Fruit fly (Drosophila melanogaster) whole organism, pupa: ENCODE data around the gene CG14960.
A peak's percentile ranks its signal among the peaks of the same experiment; 100 is the strongest.

Source experiments
- CG10348 ChIP-seq: fragments of 200-800 bp; sonication (Bioruptor generic); IDR thresholded peaks from 2 replicates; pipeline ENCODE4 v1.3.6; 2022; ENCODE audit warnings: missing biosample characterization, missing genetic modification characterization
- CG12605 ChIP-seq: fragments of 200-800 bp; sonication (Bioruptor generic); IDR thresholded peaks from 2 replicates; pipeline ENCODE4 v1.3.6; 2022; ENCODE audit warnings: missing biosample characterization, missing genetic modification characterization
- CG13204 ChIP-seq: fragments of 200-800 bp; sonication (Bioruptor generic); optimal IDR thresholded peaks from 2 replicates; lab custom pipeline; 2018; ENCODE audit warnings: missing biosample characterization, mild to moderate bottlenecking, missing genetic modification characterization, moderate library complexity
- CG14655 ChIP-seq: fragments of 200-800 bp; sonication (Bioruptor generic); optimal IDR thresholded peaks from 3 replicates; lab custom pipeline; 2017; ENCODE audit warnings: mild to moderate bottlenecking, missing biosample characterization, missing genetic modification reagents, missing genetic modification characterization
- CG15710 ChIP-seq: fragments of 200-800 bp; sonication (Bioruptor generic); optimal IDR thresholded peaks from 2 replicates; lab custom pipeline; 2018; ENCODE audit warnings: missing biosample characterization, mild to moderate bottlenecking, missing genetic modification characterization, moderate library complexity
- CG17806 ChIP-seq: fragments of 200-800 bp; sonication (Bioruptor generic); optimal IDR thresholded peaks from 2 replicates; lab custom pipeline; 2018; ENCODE audit warnings: missing biosample characterization, mild to moderate bottlenecking, missing genetic modification characterization, moderate library complexity
- CG32121 ChIP-seq: fragments of 200-800 bp; sonication (Bioruptor generic); IDR thresholded peaks from 2 replicates; pipeline ENCODE4 v1.3.6; 2022; ENCODE audit warnings: missing biosample characterization, missing genetic modification characterization
- CG34367 ChIP-seq: fragments of 200-800 bp; sonication (Bioruptor generic); optimal IDR thresholded peaks from 2 replicates; lab custom pipeline; 2018; ENCODE audit warnings: missing biosample characterization, mild to moderate bottlenecking, missing genetic modification characterization
- CG4496 ChIP-seq: fragments of 200-800 bp; sonication (Bioruptor generic); IDR thresholded peaks from 3 replicates; pipeline ENCODE4 v1.3.6; 2022; ENCODE audit warnings: missing biosample characterization, missing genetic modification characterization
- CG8159 ChIP-seq: fragments of 200-800 bp; sonication (Bioruptor generic); optimal IDR thresholded peaks from 3 replicates; lab custom pipeline; 2018; ENCODE audit warnings: missing biosample characterization, mild to moderate bottlenecking, missing genetic modification characterization, moderate library complexity
- CG8301 ChIP-seq: fragments of 200-800 bp; sonication (Bioruptor generic); optimal IDR thresholded peaks from 2 replicates; lab custom pipeline; 2018; ENCODE audit warnings: missing biosample characterization, mild to moderate bottlenecking, missing genetic modification characterization
- CG9948 ChIP-seq: fragments of 200-800 bp; sonication (Bioruptor generic); optimal IDR thresholded peaks from 2 replicates; lab custom pipeline; 2018; ENCODE audit warnings: missing biosample characterization, mild to moderate bottlenecking, missing genetic modification characterization, moderate library complexity
- D1 ChIP-seq: fragments of 200-800 bp; sonication (Bioruptor generic); optimal IDR thresholded peaks from 2 replicates; lab custom pipeline; 2018; ENCODE audit warnings: missing biosample characterization, mild to moderate bottlenecking, missing genetic modification characterization, moderate library complexity
- EcR ChIP-seq: fragments of 200-800 bp; sonication (Bioruptor generic); optimal IDR thresholded peaks from 3 replicates; lab custom pipeline; 2019; ENCODE audit warnings: missing biosample characterization, missing genetic modification characterization, mild to moderate bottlenecking, moderate library complexity, missing genetic modification reagents
- Ets98B ChIP-seq: fragments of 200-800 bp; sonication (Bioruptor generic); IDR thresholded peaks from 2 replicates; pipeline ENCODE4 v1.3.6; 2022; ENCODE audit warnings: missing biosample characterization, missing genetic modification characterization
- Pif1A ChIP-seq: fragments of 200-800 bp; sonication (Bioruptor generic); optimal IDR thresholded peaks from 3 replicates; lab custom pipeline; 2016; ENCODE audit warnings: missing biosample characterization, missing genetic modification characterization
- Pif1B ChIP-seq: fragments of 200-800 bp; sonication (Bioruptor generic); optimal IDR thresholded peaks from 3 replicates; lab custom pipeline; 2016; ENCODE audit warnings: missing biosample characterization, missing genetic modification characterization
- Snoo ChIP-seq: fragments of 200-800 bp; sonication (Bioruptor generic); optimal IDR thresholded peaks from 3 replicates; lab custom pipeline; 2017; ENCODE audit warnings: missing biosample characterization, mild to moderate bottlenecking, missing genetic modification characterization, inconsistent platforms
- fd96Ca ChIP-seq: fragments of 200-800 bp; sonication (Bioruptor generic); IDR thresholded peaks from 3 replicates; pipeline ENCODE4 v1.3.6; 2022; ENCODE audit warnings: missing biosample characterization, missing genetic modification characterization
- gl ChIP-seq: fragments of 200-800 bp; sonication (Bioruptor generic); optimal IDR thresholded peaks from 2 replicates; lab custom pipeline; 2018; ENCODE audit warnings: missing biosample characterization, mild to moderate bottlenecking, missing genetic modification characterization
- rn ChIP-seq: fragments of 200-800 bp; sonication (Bioruptor generic); IDR thresholded peaks from 2 replicates; pipeline ENCODE4 v1.3.6; 2022; ENCODE audit warnings: missing biosample characterization, missing genetic modification characterization

CG14960 gene

DNA sequence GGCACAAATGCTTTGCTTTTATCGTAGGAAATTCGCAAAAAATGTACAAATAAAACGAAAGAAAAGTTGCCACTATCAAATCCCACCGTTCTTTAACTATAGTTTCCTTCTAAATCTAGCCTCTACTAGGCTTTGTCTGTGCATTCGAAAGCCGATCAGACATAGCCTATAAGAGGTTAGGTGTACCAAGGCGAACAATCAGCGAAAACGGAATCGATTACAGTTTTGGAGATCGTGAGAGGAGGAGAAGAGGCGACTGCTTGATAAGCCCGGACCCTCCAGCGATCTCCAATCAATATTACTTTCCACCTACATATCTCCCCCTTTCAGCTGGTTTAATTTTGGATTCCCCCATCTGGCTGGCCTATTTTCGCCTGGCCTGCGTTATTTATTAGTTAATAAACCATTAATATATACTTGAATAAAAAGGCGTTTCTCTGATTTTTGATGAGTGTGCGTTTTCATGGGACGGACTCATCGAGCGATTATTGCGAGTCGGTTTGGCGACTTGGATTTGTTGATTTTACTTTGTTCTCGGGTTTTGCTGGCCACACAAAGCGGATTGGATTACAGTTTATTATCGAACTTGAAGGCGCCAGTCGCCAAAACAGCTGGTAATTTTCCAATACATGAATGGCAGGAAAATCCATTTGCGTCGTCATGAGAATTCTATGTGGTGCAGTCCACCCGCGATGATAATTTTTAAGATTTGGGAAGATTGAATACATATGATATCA lies 19.7 kb upstream of the CG14960 start:
- TF ChIP-seq CG13204 (GFP tag; lab: Kevin White, UChicago) (no peak), gl (tag; lab: Kevin White, UChicago) (no peak), Pif1A (GFP tag; lab: Kevin White, UChicago) (no peak), CG32121 (GFP tag; lab: Robert Waterston, UW) (no peak), Snoo (tag; lab: Kevin White, UChicago) (no peak), rn (GFP tag; lab: Robert Waterston, UW) (no peak), EcR (GFP tag; lab: Kevin White, UChicago) (no peak), CG17806 (tag; lab: Kevin White, UChicago) (no peak), Pif1B (GFP tag; lab: Kevin White, UChicago) (no peak), D1 (no peak), fd96Ca (GFP tag; lab: Robert Waterston, UW) (no peak)
- TF ChIP-seq, all 21 proteins: peak for 0

DNA sequence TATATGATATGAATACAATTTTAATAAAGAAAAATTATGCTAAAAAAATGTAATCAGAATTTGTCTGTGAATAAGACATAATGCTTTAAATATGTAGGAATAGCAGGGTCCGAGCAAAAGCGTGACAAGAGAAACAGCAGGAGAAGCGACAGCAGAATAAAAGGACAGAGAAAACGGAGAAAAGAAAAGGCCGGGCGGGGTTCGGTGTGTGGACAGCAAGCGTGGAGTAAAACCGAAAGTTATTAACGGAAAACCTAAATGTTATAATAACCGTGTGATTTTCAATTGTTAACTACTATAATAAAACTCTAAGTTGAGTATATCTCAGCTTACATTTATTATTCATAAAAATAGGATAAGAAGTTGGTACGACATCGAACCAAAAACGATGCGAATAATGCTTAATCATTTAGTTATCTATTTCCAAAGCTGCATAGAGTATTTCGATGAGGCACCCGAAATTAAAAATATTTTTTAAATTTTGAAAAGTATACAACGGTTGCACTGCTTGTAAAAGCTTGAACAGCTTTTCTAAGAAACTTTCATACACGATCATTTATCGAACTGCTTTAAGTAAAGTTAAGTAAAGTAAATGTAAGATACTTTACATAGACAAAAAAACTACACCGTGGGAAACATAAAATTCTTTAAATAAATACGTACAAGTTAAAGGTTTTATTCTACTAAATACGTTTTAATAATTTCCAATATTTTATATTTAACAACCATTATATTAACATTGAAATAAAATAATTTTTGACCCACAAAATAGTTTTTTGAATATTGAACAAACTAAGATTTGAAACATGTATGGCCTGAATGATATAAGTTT lies 19.0 kb upstream of the CG14960 start:
- TF ChIP-seq rn (GFP tag; lab: Robert Waterston, UW), result no peak
- TF ChIP-seq CG32121 (GFP tag; lab: Robert Waterston, UW), result 0 out of 2 replicates have a peak, but pooled peaks have one; percentile 10
- TF ChIP-seq Pif1B (GFP tag; lab: Kevin White, UChicago), result no peak
- TF ChIP-seq CG8301 (tag; lab: Kevin White, UChicago), result peak; percentile 9
- TF ChIP-seq Pif1A (GFP tag; lab: Kevin White, UChicago), result no peak
- no peak for TF ChIP-seq CG13204 (GFP tag; lab: Kevin White, UChicago)
- TF ChIP-seq CG17806 (tag; lab: Kevin White, UChicago), result no peak
- TF ChIP-seq CG10348 (GFP tag; lab: Robert Waterston, UW), result no peak
- peak; percentile 0 for TF ChIP-seq CG9948 (tag; lab: Kevin White, UChicago)
- TF ChIP-seq D1, result no peak
- no peak for TF ChIP-seq CG15710 (tag; lab: Kevin White, UChicago)
- TF ChIP-seq gl (tag; lab: Kevin White, UChicago), result no peak
- TF ChIP-seq CG8159, result no peak
- TF ChIP-seq CG34367 (tag; lab: Kevin White, UChicago), result no peak
- TF ChIP-seq CG12605 (GFP tag; lab: Robert Waterston, UW), result 0 out of 2 replicates have a peak, but pooled peaks have one; percentile 20
- no peak for TF ChIP-seq EcR (GFP tag; lab: Kevin White, UChicago)
- no peak for TF ChIP-seq CG14655 (GFP tag; lab: Kevin White, UChicago)

DNA sequence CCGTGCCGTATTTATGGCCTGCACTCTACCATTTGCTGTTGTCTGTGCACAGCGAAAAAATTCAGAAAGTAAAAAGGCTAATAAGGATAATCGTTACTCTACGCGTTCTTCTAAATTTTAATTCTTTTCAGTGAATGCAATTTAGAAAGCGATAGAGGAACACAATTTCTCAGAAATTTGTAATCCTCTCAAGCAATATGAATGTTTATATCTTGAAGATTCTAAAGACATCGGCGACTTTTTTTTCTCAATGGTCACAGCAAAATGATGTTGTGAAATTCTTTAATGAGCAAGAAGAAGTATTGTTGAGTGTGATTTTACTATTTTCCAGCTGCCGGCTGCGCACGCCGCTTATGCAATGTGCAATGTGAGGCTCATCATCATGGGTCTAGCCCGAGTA lies 18.0 kb upstream of the CG14960 start:
- TF ChIP-seq CG13204 (GFP tag; lab: Kevin White, UChicago) (no peak), rn (GFP tag; lab: Robert Waterston, UW) (no peak), CG15710 (tag; lab: Kevin White, UChicago) (peak; percentile 13), CG17806 (tag; lab: Kevin White, UChicago) (peak; percentile 5), Pif1B (GFP tag; lab: Kevin White, UChicago) (no peak), fd96Ca (GFP tag; lab: Robert Waterston, UW) (no peak), EcR (GFP tag; lab: Kevin White, UChicago) (no peak), CG32121 (GFP tag; lab: Robert Waterston, UW) (peak; percentile 32; the same call in 1 of the 2 replicates), Ets98B (GFP tag; lab: Robert Waterston, UW) (peak; percentile 16; the same call in 1 of the 2 replicates), Snoo (tag; lab: Kevin White, UChicago) (no peak), CG14655 (GFP tag; lab: Kevin White, UChicago) (peak; percentile 27), CG12605 (GFP tag; lab: Robert Waterston, UW) (no peak), CG8301 (tag; lab: Kevin White, UChicago) (peak; percentile 7), CG4496 (GFP tag; lab: Robert Waterston, UW) (no peak), CG9948 (tag; lab: Kevin White, UChicago) (peak; percentile 11), CG8159 (no peak), Pif1A (GFP tag; lab: Kevin White, UChicago) (peak; percentile 37), CG10348 (GFP tag; lab: Robert Waterston, UW) (no peak), D1 (no peak), CG34367 (tag; lab: Kevin White, UChicago) (no peak), gl (tag; lab: Kevin White, UChicago) (no peak)

DNA sequence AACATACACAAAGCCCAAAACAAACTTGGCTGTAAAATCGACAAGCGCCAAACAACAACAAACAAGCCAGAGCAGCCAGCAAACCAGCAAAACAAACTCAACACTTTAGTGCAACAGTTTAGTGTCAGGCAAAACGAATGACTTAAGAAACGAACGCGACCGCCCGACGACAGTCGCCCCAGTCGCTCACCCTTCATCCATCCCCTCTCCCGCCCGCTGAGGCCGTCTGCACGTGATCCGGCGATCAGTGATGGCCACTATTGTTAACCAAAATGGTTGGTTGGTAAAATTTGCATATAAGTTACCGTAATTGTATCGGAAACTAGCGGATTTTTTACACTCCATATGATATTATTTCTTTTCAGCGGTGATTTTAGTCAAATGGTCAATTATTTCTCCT lies 17.2 kb upstream of the CG14960 start:
- peak; percentile 68 for TF ChIP-seq CG13204 (GFP tag; lab: Kevin White, UChicago)
- TF ChIP-seq CG12605 (GFP tag; lab: Robert Waterston, UW), result no peak
- peak; percentile 12; the same call in 1 of the 2 replicates for TF ChIP-seq Ets98B (GFP tag; lab: Robert Waterston, UW)
- TF ChIP-seq, all 21 proteins: peak for 2

DNA sequence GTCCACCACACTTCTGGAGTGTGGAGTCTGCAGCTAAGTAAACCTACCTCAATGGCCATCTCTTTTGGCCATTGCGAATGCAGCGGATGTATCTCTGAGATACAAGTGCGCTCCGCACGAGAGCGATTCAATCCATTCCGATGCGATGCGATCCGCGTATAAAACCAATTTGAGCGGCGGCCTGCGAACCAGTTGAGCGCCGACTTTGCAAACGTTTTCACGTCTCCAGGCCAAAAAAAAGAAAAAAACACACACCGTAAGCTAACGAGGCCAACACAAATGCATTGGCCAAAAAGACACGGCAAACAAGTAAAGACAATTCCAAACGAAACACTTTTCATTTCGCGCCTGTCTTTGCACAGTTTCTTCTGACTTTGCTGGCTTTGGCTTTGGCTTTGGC lies 13.1 kb upstream of the CG14960 start, which contains the start of gene ckd:
Gene ckd (plus strand): TSS at position 189 of the 400 bp plus-strand sequence.
- TF ChIP-seq CG14655 (GFP tag; lab: Kevin White, UChicago) (no peak), Ets98B (GFP tag; lab: Robert Waterston, UW) (peak; percentile 33; the same call in 1 of the 2 replicates), fd96Ca (GFP tag; lab: Robert Waterston, UW) (no peak), rn (GFP tag; lab: Robert Waterston, UW) (no peak), Pif1A (GFP tag; lab: Kevin White, UChicago) (no peak), CG13204 (GFP tag; lab: Kevin White, UChicago) (peak; percentile 56), CG17806 (tag; lab: Kevin White, UChicago) (no peak), EcR (GFP tag; lab: Kevin White, UChicago) (peak; percentile 29), CG10348 (GFP tag; lab: Robert Waterston, UW) (no peak), CG12605 (GFP tag; lab: Robert Waterston, UW) (no peak), CG32121 (GFP tag; lab: Robert Waterston, UW) (no peak), D1 (no peak), CG15710 (tag; lab: Kevin White, UChicago) (no peak), Snoo (tag; lab: Kevin White, UChicago) (no peak), CG8159 (no peak), CG9948 (tag; lab: Kevin White, UChicago) (no peak), Pif1B (GFP tag; lab: Kevin White, UChicago) (peak; percentile 38), gl (tag; lab: Kevin White, UChicago) (no peak), CG4496 (GFP tag; lab: Robert Waterston, UW) (0 out of 3 replicates have a peak, but pooled peaks have one; percentile 9), CG34367 (tag; lab: Kevin White, UChicago) (no peak), CG8301 (tag; lab: Kevin White, UChicago) (no peak)
